Worm (Caenorhabditis elegans): ENCODE results near the gene spas-1.
A peak's percentile ranks its signal among the peaks of the same experiment; 100 is the strongest.

Gene spas-1

DNA sequence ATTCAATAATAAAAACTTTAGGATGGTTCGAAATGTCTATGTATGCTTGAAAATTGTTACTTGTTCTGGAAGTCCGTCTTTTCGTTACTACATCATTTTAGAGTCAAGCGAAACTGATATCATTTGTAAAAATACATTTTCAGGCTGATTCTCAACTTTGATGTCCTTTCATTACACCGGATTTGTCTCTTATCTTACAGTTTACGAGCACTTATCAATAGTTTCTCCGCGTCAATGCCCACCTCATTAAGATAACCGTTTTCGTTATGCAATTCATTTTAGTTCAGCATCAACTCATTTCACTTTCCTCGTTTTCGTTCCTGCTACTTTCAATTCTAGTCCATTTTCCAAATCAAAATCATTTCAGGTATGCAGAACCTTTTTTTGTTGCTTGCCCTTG is 27.1 kb downstream of the spas-1 start, which contains the start of gene asp-2 (continued):
- TF ChIP-seq tra-1 (GFP tag; IDR thresholded peaks at IDR 0.05) (peak; percentile 28; the same call in 1 of the 2 replicates), saeg-2 (GFP tag; IDR thresholded peaks at IDR 0.05) (no peak), php-3 (GFP tag; IDR thresholded peaks at IDR 0.05) (0 out of 2 replicates have a peak, but pooled peaks have one; percentile 53), pha-4 (GFP tag; IDR thresholded peaks at IDR 0.05) (no peak), pha-4 (tag; optimal IDR thresholded peaks at IDR 0.05) (no peak), dmd-6 (GFP tag; IDR thresholded peaks at IDR 0.05) (peak; percentile 69), tag-97 (GFP tag; IDR thresholded peaks at IDR 0.05) (no peak), egl-43 (GFP tag; IDR thresholded peaks at IDR 0.05) (no peak), hlh-11 (tag; optimal IDR thresholded peaks at IDR 0.05) (peak; percentile 57), T20F7.1 (GFP tag; optimal IDR thresholded peaks at IDR 0.05) (no peak), ceh-44 (GFP tag; IDR thresholded peaks at IDR 0.05) (no peak), attf-4 (tag; optimal IDR thresholded peaks at IDR 0.05) (no peak), hif-1 (tag; optimal IDR thresholded peaks at IDR 0.05) (no peak), egl-27 (tag; optimal IDR thresholded peaks at IDR 0.05) (no peak), daf-12 (tag; optimal IDR thresholded peaks at IDR 0.05) (no peak), mxl-2 (GFP tag; conservative IDR thresholded peaks at IDR 0.05) (no peak), nhr-28 (tag; optimal IDR thresholded peaks at IDR 0.05) (peak; percentile 68), daf-19 (GFP tag; conservative IDR thresholded peaks at IDR 0.05) (no peak), ceh-20 (GFP tag; IDR thresholded peaks at IDR 0.05) (no peak)

DNA sequence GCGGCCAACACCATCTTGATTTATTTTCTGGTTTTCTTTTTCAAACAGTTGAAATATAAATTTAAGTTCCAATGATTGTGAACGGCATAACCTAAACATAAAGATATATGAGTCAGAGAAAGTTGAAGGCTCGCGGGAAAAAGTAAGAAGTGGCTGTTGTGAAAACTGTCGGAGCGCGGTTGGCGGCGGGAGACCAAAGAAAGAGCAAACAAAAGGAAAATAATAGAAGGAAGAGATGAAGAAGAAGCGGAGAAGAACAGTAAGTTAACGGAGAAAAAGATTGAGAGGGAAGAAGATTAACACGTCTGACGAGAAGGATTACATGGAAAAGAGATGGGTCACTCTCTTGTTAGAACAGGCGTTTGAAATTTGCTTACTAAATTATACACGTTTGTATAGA is 31.8 kb downstream of the spas-1 start, which contains the start of gene inx-10:
TSS of gene inx-10 (minus strand) at position 101 of the 400 bp plus-strand sequence.
- no peak for TF ChIP-seq ceh-62 (tag; optimal IDR thresholded peaks at IDR 0.05)
- TF ChIP-seq cey-2 (tag; optimal IDR thresholded peaks at IDR 0.05; ENCODE audit: borderline replicate concordance, insufficient read depth), result no peak
- no peak for TF ChIP-seq nhr-25 (tag; optimal IDR thresholded peaks at IDR 0.05; ENCODE audit: borderline replicate concordance, insufficient read depth)
- no peak for TF ChIP-seq snpc-1.2 (GFP tag; IDR thresholded peaks at IDR 0.05)
- no peak for TF ChIP-seq duxl-1 (tag; optimal IDR thresholded peaks at IDR 0.05; ENCODE audit: poor library complexity)
- TF ChIP-seq F37D6.2 (tag; optimal IDR thresholded peaks at IDR 0.05), result no peak
- no peak for TF ChIP-seq tra-1 (GFP tag; IDR thresholded peaks at IDR 0.05)
- TF ChIP-seq lin-29 (GFP tag; IDR thresholded peaks at IDR 0.05), result no peak
- no peak for TF ChIP-seq egl-43 (GFP tag; IDR thresholded peaks at IDR 0.05)
- no peak for TF ChIP-seq zag-1 (tag; optimal IDR thresholded peaks at IDR 0.05)

- TF ChIP-seq daf-16 (GFP tag; optimal IDR thresholded peaks at IDR 0.05) (peak in 1 of 2 experiments; percentile 1), daf-16 (tag; optimal IDR thresholded peaks at IDR 0.05) (no peak), lir-3 (tag; optimal IDR thresholded peaks at IDR 0.05) (no peak), jun-1 (tag; optimal IDR thresholded peaks at IDR 0.05) (no peak), unc-130 (GFP tag; optimal IDR thresholded peaks at IDR 0.05) (no peak), ceh-82 (tag; optimal IDR thresholded peaks at IDR 0.05) (no peak), rbr-2 (tag; optimal IDR thresholded peaks at IDR 0.05) (peak; percentile 8), madf-9 (GFP tag; conservative IDR thresholded peaks at IDR 0.05) (no peak), zag-1 (tag; optimal IDR thresholded peaks at IDR 0.05) (no peak)
These were observed 33.3 kb downstream of the spas-1 start for ce11 chrV:9208878-9209277.

DNA sequence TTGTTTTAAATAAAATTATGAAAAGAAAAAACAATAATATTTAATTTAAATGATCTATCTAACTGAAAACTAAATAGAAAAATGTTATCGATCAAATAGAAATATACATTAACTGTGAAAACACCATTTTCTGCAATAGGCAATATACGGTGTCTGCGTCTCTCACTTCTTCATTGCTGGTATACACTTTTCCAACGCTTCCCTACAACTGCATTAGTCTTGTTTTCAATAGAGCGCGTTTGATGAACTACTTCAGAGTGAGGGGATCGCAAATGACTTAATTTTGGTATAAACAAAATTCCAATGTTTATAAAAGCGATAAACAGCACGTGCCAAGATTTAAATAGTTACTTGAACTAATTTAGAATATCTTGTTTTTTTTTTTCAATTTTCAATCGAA is 36.9 kb downstream of the spas-1 start:
- TF ChIP-seq skn-1 (tag; optimal IDR thresholded peaks at IDR 0.05) (no peak), dmd-9 (GFP tag; IDR thresholded peaks at IDR 0.05) (no peak), mdl-1 (tag; optimal IDR thresholded peaks at IDR 0.05) (peak in 1 of 2 experiments; percentile 44), nhr-28 (tag; optimal IDR thresholded peaks at IDR 0.05) (peak; percentile 93), arid-1 (GFP tag; conservative IDR thresholded peaks at IDR 0.05) (no peak), T26A8.4 (GFP tag; IDR thresholded peaks at IDR 0.05) (no peak), daf-16 (GFP tag; optimal IDR thresholded peaks at IDR 0.05) (no peak), daf-16 (tag; optimal IDR thresholded peaks at IDR 0.05) (peak; percentile 81), F10B5.3 (tag; optimal IDR thresholded peaks at IDR 0.05) (no peak), pha-4 (GFP tag; IDR thresholded peaks at IDR 0.05) (no peak), pha-4 (tag; optimal IDR thresholded peaks at IDR 0.05) (peak; percentile 64), madf-5 (GFP tag; IDR thresholded peaks at IDR 0.05) (no peak), hmg-1.1 (GFP tag; IDR thresholded peaks at IDR 0.05) (peak; percentile 72), spr-1 (tag; optimal IDR thresholded peaks at IDR 0.05) (no peak), lsy-2 (tag; optimal IDR thresholded peaks at IDR 0.05) (peak in 1 of 2 experiments; percentile 83), lin-1 (GFP tag; IDR thresholded peaks at IDR 0.05) (no peak), fkh-10 (GFP tag; optimal IDR thresholded peaks at IDR 0.05) (no peak), snpc-1.2 (GFP tag; IDR thresholded peaks at IDR 0.05) (no peak)

All from whole organism, L4 larva.